Fruit fly (Drosophila melanogaster) whole organism, larva: ENCODE results near the gene Myo61F.

Source experiments
- noc ChIP-seq: fragments of 200-800 bp; sonication (Bioruptor generic); optimal IDR thresholded peaks from 3 replicates; lab custom pipeline; 2019; ENCODE audit warnings: missing biosample characterization, mild to moderate bottlenecking, missing genetic modification characterization, moderate library complexity

The Myo61F gene

DNA sequence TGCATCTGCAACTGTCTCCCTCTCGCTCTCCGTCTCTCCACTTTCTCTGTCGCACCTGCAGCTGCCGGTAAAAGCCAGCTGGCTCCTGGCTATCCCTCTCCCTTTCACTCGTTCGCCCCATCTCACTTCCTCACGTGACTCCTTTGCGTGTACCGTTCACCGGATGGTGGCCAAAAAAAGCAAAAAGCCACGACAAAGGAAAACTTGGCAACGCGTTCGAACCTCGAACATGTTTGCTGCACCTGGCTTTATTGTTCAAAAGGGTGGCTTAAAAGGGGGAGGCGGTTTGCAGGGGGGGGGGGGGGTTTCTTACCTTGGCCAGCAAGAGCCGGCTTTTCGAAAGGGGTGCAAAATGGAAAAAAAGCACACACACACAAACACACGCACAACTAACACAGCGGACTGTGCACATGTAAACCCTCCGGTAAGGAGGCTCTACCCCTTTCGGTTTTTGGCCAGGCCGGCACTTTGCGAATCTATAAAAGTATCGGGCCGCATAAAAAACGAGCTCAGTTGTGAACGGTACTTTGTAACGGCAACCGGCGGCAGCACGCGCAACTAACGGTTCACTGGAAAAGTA is 51.9 kb downstream of the Myo61F start, which contains the start of gene ru:
Gene ru, plus strand, starts transcription at position 530 of the 580 bp plus-strand sequence.
- TF ChIP-seq noc (tag; lab: Kevin White, UChicago): no peak

DNA sequence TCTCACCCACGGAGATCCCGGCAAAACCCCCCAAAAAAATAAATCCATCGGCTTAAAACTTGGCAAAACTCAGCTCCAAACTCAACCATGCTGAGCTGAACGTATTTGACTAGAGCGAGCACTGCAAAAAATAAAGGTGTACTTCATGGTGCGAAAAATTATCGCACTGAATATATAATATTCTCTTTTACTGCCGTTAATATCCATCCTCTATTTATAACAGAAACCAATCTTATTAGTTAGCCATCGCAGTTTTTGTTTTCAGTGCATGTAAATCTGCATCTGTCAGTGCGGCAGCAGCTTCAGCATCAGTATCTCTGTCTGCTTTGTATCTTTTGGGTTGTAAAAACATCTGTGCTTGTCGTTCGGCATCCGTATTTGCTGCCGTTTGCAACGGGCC is 52.7 kb downstream of the Myo61F start:
- TF ChIP-seq noc (tag; lab: Kevin White, UChicago): no peak

DNA sequence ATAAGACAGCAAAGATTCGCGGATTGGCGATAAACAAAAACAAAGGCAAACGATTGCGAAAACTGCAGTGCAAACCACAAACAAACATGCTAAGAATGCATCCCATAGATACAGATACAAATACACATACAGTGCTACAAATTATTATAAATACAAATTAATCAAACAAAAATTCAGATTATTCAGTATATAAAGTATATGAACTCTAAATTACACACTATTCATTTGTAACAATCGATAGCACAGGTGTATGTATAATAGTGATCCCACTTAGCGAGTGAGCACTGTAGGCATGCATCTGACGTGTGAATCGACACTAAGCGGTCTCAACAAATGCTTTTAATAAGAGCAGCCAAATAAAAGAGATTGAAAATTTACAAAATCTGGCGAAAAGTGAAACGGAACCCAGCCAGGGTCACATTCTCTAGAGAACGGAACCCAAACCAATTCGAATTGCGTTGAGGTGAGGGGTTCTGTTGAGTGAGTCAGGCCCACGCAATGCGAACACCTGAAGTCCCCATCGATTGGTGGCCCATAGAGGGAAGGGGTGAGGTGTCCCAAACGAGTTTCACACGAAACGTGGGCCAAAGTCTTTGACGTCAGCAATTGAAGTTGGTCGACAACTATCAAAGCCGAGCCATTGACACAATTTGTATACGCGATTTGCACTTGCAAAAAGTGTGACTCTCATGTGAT is 56.3 kb downstream of the Myo61F start:
- no peak for TF ChIP-seq noc (tag; lab: Kevin White, UChicago)

DNA sequence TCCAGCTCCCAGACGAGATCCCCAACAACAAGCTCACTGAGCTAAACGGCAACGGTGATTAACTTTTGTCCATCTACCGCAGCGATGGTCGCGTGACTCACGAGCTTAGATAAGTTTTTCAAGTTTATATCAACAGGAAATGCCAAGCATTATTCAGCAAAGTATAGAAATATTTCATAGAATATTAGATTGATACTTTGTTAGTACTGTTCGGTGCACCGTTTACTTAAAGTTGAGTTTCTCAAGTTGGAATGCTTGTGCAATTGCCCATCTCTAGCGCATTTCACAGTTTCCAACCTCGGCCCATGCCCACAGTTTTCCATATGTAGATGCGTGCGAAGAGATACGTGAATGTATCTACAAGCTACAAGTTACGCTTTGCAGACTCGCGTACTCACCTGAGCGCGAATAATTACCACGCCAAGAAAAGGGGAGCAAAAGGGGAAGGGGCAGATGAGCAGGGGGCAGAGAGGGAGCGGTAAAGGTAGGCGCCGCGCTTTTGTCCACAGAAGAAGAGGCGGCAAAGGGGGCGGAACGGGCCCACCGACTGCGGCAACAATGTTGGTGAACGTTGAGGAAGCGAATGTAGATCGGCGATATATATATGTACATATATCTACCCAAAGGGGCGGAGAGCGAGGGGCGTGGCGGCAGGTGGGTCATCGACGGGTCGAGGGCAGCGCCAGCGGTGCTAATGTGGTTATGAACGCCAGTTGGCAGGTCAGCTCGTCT is 57.9 kb downstream of the Myo61F start:
- no peak for TF ChIP-seq noc (tag; lab: Kevin White, UChicago)

DNA sequence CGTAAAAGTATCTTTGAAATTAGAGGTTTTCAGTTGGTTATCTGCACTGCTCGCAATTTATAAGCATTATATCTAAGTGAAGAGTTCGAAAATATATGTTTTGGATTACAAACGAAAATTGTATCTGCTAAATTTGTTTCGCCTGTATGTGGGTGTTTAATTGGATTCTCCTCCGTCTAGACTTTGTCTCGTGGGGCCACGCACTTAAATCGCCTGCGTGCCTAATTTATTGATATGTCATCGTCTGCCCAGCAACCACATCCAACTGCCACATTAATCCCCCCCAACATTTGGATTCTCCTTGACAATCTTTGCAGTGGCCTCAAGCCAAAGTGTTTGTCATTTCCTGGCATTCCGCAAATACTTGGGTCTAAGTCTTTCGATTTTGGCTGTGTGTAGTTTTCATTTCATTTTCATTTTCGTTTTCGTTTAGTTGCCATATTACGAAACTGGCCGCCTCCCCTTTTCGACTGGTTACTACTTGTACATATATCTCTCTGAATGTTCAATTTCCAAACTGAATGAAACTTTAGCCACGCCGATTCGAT is 59.9 kb downstream of the Myo61F start:
- TF ChIP-seq noc (tag; lab: Kevin White, UChicago): no peak

DNA sequence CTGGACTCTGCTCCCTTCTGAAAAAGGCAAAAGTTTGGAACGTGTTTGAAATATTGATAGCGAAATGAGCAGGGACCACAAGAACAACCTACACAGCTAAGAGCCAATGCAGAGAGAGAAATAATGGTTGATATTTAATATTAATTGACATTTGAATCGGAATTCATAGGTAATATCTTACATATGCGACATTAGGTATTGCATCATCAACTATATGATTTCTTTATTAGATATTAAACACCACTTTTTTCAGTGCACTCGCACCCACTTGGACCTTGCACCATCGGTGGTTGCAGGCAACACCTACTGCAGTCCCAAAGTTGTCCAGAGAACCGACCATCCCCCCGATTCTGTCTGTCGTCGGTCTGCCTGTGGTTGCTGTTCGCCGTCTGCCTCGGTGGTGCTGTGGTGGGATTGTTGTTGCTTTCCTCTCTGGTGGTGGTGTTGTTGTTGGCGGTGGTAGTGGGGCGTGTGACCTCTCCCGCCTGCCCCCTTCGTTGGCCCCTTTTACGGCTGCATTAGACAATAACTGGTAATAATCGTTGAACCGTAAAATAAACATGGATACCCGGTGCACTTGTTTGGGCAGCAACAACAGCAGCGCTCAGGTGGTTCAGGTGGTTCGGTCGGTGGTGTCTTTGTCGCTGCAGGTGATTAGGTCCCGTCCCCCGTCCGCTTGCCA is 60.7 kb downstream of the Myo61F start:
- TF ChIP-seq noc (tag; lab: Kevin White, UChicago): no peak
